Worm (Caenorhabditis elegans) whole organism, young adult: Measurements from ENCODE around the gene idi-1.
A peak's percentile ranks its signal among the peaks of the same experiment; 100 is the strongest.

Experiments used
- F23B12.7 ChIP-seq: sonication (generic microtip); optimal IDR thresholded peaks from 2 replicates; lab custom pipeline; 2017; ENCODE audit warnings: missing genetic modification characterization, mild to moderate bottlenecking, missing compliant biosample characterization, antibody characterized with exemption, moderate library complexity; ENCODE audit not compliant: insufficient read depth
- F49E8.2 ChIP-seq: sonication (generic microtip); optimal IDR thresholded peaks from 3 replicates; lab custom pipeline; 2017; ENCODE audit warnings: missing genetic modification characterization, mild to moderate bottlenecking, missing compliant biosample characterization, antibody characterized with exemption, moderate library complexity; ENCODE audit not compliant: insufficient read depth
- ceh-58 ChIP-seq: fragments of 200-800 bp; sonication (Bioruptor generic); IDR thresholded peaks from 2 replicates; pipeline ENCODE4 v1.3.6; 2022; ENCODE audit warnings: missing genetic modification characterization, missing compliant biosample characterization
- chd-7 ChIP-seq: sonication (generic microtip); optimal IDR thresholded peaks from 2 replicates; lab custom pipeline; 2016; ENCODE audit warnings: mild to moderate bottlenecking, missing genetic modification characterization, moderate library complexity, missing compliant biosample characterization
- egl-18 ChIP-seq: fragments of 200-800 bp; sonication (Bioruptor generic); IDR thresholded peaks from 2 replicates; pipeline ENCODE4 v1.3.6; 2022; ENCODE audit warnings: missing genetic modification reagents, missing genetic modification characterization, missing compliant biosample characterization
- hmg-1.2 ChIP-seq: fragments of 200-800 bp; sonication (Bioruptor generic); IDR thresholded peaks from 2 replicates; pipeline ENCODE4 v1.3.6; 2022; ENCODE audit warnings: missing genetic modification reagents, missing genetic modification characterization, missing compliant biosample characterization
- madf-3 ChIP-seq: fragments of 200-800 bp; sonication (Bioruptor generic); IDR thresholded peaks from 2 replicates; pipeline ENCODE4 v1.3.6; 2022; ENCODE audit warnings: missing genetic modification reagents, missing genetic modification characterization, missing compliant biosample characterization
- pha-4 ChIP-seq: fragments of 150-350 bp; sonication (generic microtip); optimal IDR thresholded peaks from 2 replicates; lab custom pipeline; 2014; ENCODE audit warnings: missing biosample characterization, missing genetic modification reagents, missing genetic modification characterization
- somi-1 ChIP-seq: fragments of 200-800 bp; sonication (Bioruptor generic); optimal IDR thresholded peaks from 2 replicates; lab custom pipeline; 2018; ENCODE audit warnings: mild to moderate bottlenecking, missing genetic modification characterization, missing compliant biosample characterization
- zim-3 ChIP-seq: sonication (generic microtip); optimal IDR thresholded peaks from 2 replicates; lab custom pipeline; 2017; ENCODE audit warnings: mild to moderate bottlenecking, missing genetic modification characterization, moderate library complexity, missing compliant biosample characterization

ce11 chrIII:8043784-8044183, 47.7 kb upstream of the idi-1 start:
- TF ChIP-seq F23B12.7 (tag; lab: Kevin White, UChicago) (peak; percentile 99), pha-4 (tag; lab: Kevin White, UChicago) (peak; percentile 95), hmg-1.2 (GFP tag; lab: Robert Waterston, UW) (peak; percentile 88), ceh-58 (no peak), madf-3 (peak; percentile 96), F49E8.2 (tag; lab: Kevin White, UChicago) (peak; percentile 97), somi-1 (GFP tag; lab: Kevin White, UChicago) (peak; percentile 97), zim-3 (peak; percentile 99), egl-18 (GFP tag; lab: Robert Waterston, UW) (peak; percentile 69; the same call in 1 of the 2 replicates), chd-7 (tag; lab: Kevin White, UChicago) (peak; percentile 95)
